Fruit fly (Drosophila melanogaster) whole organism, embryonic: ENCODE data around the gene CG5214.

ENCODE experiments used
- ATbp ChIP-seq: fragments of 200-800 bp; sonication (Bioruptor generic); optimal IDR thresholded peaks from 2 replicates; lab custom pipeline; 2017; ENCODE audit warnings: missing biosample characterization, mild to moderate bottlenecking, missing genetic modification characterization, missing genetic modification reagents
- Antp ChIP-seq: fragments of 200-800 bp; sonication (Bioruptor generic); optimal IDR thresholded peaks from 3 replicates; lab custom pipeline; 2016; ENCODE audit warnings: missing biosample characterization, missing genetic modification characterization
- Asciz ChIP-seq: fragments of 200-800 bp; sonication (Bioruptor generic); optimal IDR thresholded peaks from 2 replicates; lab custom pipeline; 2017; ENCODE audit warnings: missing biosample characterization, mild to moderate bottlenecking, missing genetic modification characterization, missing genetic modification reagents
- Atf-2 ChIP-seq: fragments of 200-800 bp; sonication (Bioruptor generic); optimal IDR thresholded peaks from 2 replicates; lab custom pipeline; 2016; ENCODE audit warnings: missing biosample characterization, missing genetic modification characterization
- CG12104 ChIP-seq: fragments of 200-800 bp; sonication (Bioruptor generic); optimal IDR thresholded peaks from 3 replicates; lab custom pipeline; 2016; ENCODE audit warnings: missing biosample characterization, missing genetic modification characterization
- CG1233 ChIP-seq: fragments of 200-800 bp; sonication (Bioruptor generic); optimal IDR thresholded peaks from 4 replicates; lab custom pipeline; 2018; ENCODE audit warnings: missing biosample characterization, mild to moderate bottlenecking, missing genetic modification characterization
- CG13123 ChIP-seq: fragments of 200-800 bp; sonication (Bioruptor generic); optimal IDR thresholded peaks from 2 replicates; lab custom pipeline; 2016; ENCODE audit warnings: missing biosample characterization, missing genetic modification characterization
- CG14860 ChIP-seq: fragments of 200-800 bp; sonication (Bioruptor generic); IDR thresholded peaks from 3 replicates; pipeline ENCODE4 v1.3.6; 2022; ENCODE audit warnings: missing biosample characterization, missing genetic modification characterization; ENCODE audit not compliant: partially characterized antibody
- CG15011 ChIP-seq: fragments of 200-800 bp; sonication (Bioruptor generic); optimal IDR thresholded peaks from 3 replicates; lab custom pipeline; 2018; ENCODE audit warnings: missing biosample characterization, mild to moderate bottlenecking, missing genetic modification characterization
- CG15479 ChIP-seq: fragments of 200-800 bp; sonication (Bioruptor generic); optimal IDR thresholded peaks from 3 replicates; lab custom pipeline; 2019; ENCODE audit warnings: missing biosample characterization, mild to moderate bottlenecking, missing genetic modification characterization, moderate library complexity
- CG1647 ChIP-seq: fragments of 200-800 bp; sonication (Bioruptor generic); optimal IDR thresholded peaks from 3 replicates; lab custom pipeline; 2016; ENCODE audit warnings: missing biosample characterization, missing genetic modification characterization
- CG17186 ChIP-seq: fragments of 200-800 bp; sonication (Bioruptor generic); optimal IDR thresholded peaks from 3 replicates; lab custom pipeline; 2017; ENCODE audit warnings: missing biosample characterization, missing genetic modification reagents, missing genetic modification characterization
- CG2889 ChIP-seq: fragments of 200-800 bp; sonication (Bioruptor generic); IDR thresholded peaks from 3 replicates; pipeline ENCODE4 v1.3.6; 2022; ENCODE audit warnings: missing biosample characterization, missing genetic modification characterization
- CG30431 ChIP-seq: fragments of 200-800 bp; sonication (Bioruptor generic); optimal IDR thresholded peaks from 2 replicates; lab custom pipeline; 2017; ENCODE audit warnings: missing biosample characterization, missing genetic modification characterization
- CG3163 ChIP-seq: fragments of 200-800 bp; sonication (Bioruptor generic); optimal IDR thresholded peaks from 3 replicates; lab custom pipeline; 2016; ENCODE audit warnings: missing biosample characterization, missing genetic modification characterization
- CG42726 ChIP-seq: fragments of 200-800 bp; sonication (Bioruptor generic); IDR thresholded peaks from 2 replicates; pipeline ENCODE4 v1.3.6; 2022; ENCODE audit warnings: missing biosample characterization, missing genetic modification characterization; ENCODE audit not compliant: partially characterized antibody
- CG4282 ChIP-seq: fragments of 200-800 bp; sonication (Bioruptor generic); optimal IDR thresholded peaks from 2 replicates; lab custom pipeline; 2016; ENCODE audit warnings: missing biosample characterization, missing genetic modification characterization
- CG4360 ChIP-seq: fragments of 200-800 bp; sonication (Bioruptor generic); IDR thresholded peaks from 2 replicates; pipeline ENCODE4 v1.3.6; 2022; ENCODE audit warnings: missing biosample characterization, missing genetic modification characterization
- CG4730 ChIP-seq: fragments of 200-800 bp; sonication (Bioruptor generic); IDR thresholded peaks from 2 replicates; pipeline ENCODE4 v1.3.6; 2022; ENCODE audit warnings: missing biosample characterization, missing genetic modification characterization
- CG4820 ChIP-seq: fragments of 200-800 bp; sonication (Bioruptor generic); optimal IDR thresholded peaks from 3 replicates; lab custom pipeline; 2016; ENCODE audit warnings: missing biosample characterization, missing genetic modification characterization
- CG5180 ChIP-seq: fragments of 200-800 bp; sonication (Bioruptor generic); optimal IDR thresholded peaks from 3 replicates; lab custom pipeline; 2017; ENCODE audit warnings: missing biosample characterization, missing genetic modification characterization, mild to moderate bottlenecking, moderate library complexity, missing genetic modification reagents
- CG5953 ChIP-seq: fragments of 200-800 bp; sonication (Bioruptor generic); IDR thresholded peaks from 2 replicates; pipeline ENCODE4 v1.3.6; 2022; ENCODE audit warnings: missing biosample characterization, missing genetic modification characterization
- CG7745 ChIP-seq: fragments of 200-800 bp; sonication (Bioruptor generic); optimal IDR thresholded peaks from 2 replicates; lab custom pipeline; 2018; ENCODE audit warnings: missing biosample characterization, mild to moderate bottlenecking, missing genetic modification characterization, moderate library complexity
- CG8089 ChIP-seq: fragments of 200-800 bp; sonication (Bioruptor generic); optimal IDR thresholded peaks from 3 replicates; lab custom pipeline; 2016; ENCODE audit warnings: missing biosample characterization, missing genetic modification characterization
- CG9609 ChIP-seq: fragments of 200-800 bp; sonication (Bioruptor generic); optimal IDR thresholded peaks from 3 replicates; lab custom pipeline; 2016; ENCODE audit warnings: missing biosample characterization, missing genetic modification characterization
- CrebB ChIP-seq: fragments of 200-800 bp; sonication (Bioruptor generic); optimal IDR thresholded peaks from 3 replicates; lab custom pipeline; 2018; ENCODE audit warnings: missing biosample characterization, mild to moderate bottlenecking, missing genetic modification characterization
- Dfd ChIP-seq, 2 experiments: fragments of >200 bp; optimal IDR thresholded peaks; 2 replicates each; lab custom pipeline; 2017; ENCODE audit warnings: missing biosample characterization in 2 of 2, missing genetic modification characterization in 2 of 2
- Dref ChIP-seq: fragments of 200-800 bp; sonication (Bioruptor generic); IDR thresholded peaks from 2 replicates; pipeline ENCODE4 v1.3.6; 2022; ENCODE audit warnings: missing biosample characterization, missing genetic modification characterization
- Hr3 ChIP-seq: fragments of 200-800 bp; sonication (Bioruptor generic); optimal IDR thresholded peaks from 3 replicates; lab custom pipeline; 2016; ENCODE audit warnings: missing biosample characterization, missing genetic modification characterization
- Kr ChIP-seq: fragments of 200-800 bp; sonication (Bioruptor generic); optimal IDR thresholded peaks from 2 replicates; lab custom pipeline; 2017; ENCODE audit warnings: missing biosample characterization, mild to moderate bottlenecking, missing genetic modification characterization
- Lhr ChIP-seq: fragments of 200-800 bp; sonication (Bioruptor generic); optimal IDR thresholded peaks from 3 replicates; lab custom pipeline; 2017; ENCODE audit warnings: mild to moderate bottlenecking, missing biosample characterization, missing genetic modification reagents, missing genetic modification characterization
- Nf-YC ChIP-seq: fragments of 200-800 bp; optimal IDR thresholded peaks from 3 replicates; lab custom pipeline; 2019; ENCODE audit warnings: missing biosample characterization, mild to moderate bottlenecking, missing genetic modification characterization, moderate library complexity
- Oaz ChIP-seq: fragments of 200-800 bp; sonication (Bioruptor generic); IDR thresholded peaks from 2 replicates; pipeline ENCODE4 v1.3.6; 2022; ENCODE audit warnings: missing biosample characterization, missing genetic modification characterization
- Tbp ChIP-seq: fragments of >200 bp; optimal IDR thresholded peaks from 2 replicates; lab custom pipeline; 2018; ENCODE audit warnings: missing biosample characterization, missing genetic modification characterization
- ash1 ChIP-seq: fragments of 200-800 bp; sonication (Bioruptor generic); optimal IDR thresholded peaks from 2 replicates; lab custom pipeline; 2018; ENCODE audit warnings: missing biosample characterization, mild to moderate bottlenecking, missing genetic modification characterization
- bcd ChIP-seq: fragments of 200-800 bp; sonication (Bioruptor generic); optimal IDR thresholded peaks from 2 replicates; lab custom pipeline; 2017; ENCODE audit warnings: missing biosample characterization, mild to moderate bottlenecking, missing genetic modification characterization
- bigmax ChIP-seq: fragments of 200-800 bp; sonication (Bioruptor generic); optimal IDR thresholded peaks from 2 replicates; lab custom pipeline; 2018; ENCODE audit warnings: missing biosample characterization, mild to moderate bottlenecking, missing genetic modification characterization
- caup ChIP-seq: fragments of 200-800 bp; sonication (Bioruptor generic); optimal IDR thresholded peaks from 3 replicates; lab custom pipeline; 2017; ENCODE audit warnings: missing biosample characterization, mild to moderate bottlenecking, missing genetic modification characterization, moderate library complexity; ENCODE audit not compliant: severe bottlenecking
- crol ChIP-seq: fragments of 200-800 bp; sonication (Bioruptor generic); IDR thresholded peaks from 2 replicates; pipeline ENCODE4 v1.3.6; 2022; ENCODE audit warnings: missing biosample characterization, missing genetic modification characterization
- fu2 ChIP-seq: fragments of 200-800 bp; sonication (Bioruptor generic); optimal IDR thresholded peaks from 2 replicates; lab custom pipeline; 2016; ENCODE audit warnings: missing biosample characterization, missing genetic modification characterization
- gce ChIP-seq: fragments of 200-800 bp; sonication (Bioruptor generic); IDR thresholded peaks from 3 replicates; pipeline ENCODE4 v1.3.6; 2022; ENCODE audit warnings: missing biosample characterization, missing genetic modification characterization
- her ChIP-seq: fragments of 200-800 bp; sonication (Bioruptor generic); optimal IDR thresholded peaks from 2 replicates; lab custom pipeline; 2016; ENCODE audit warnings: missing biosample characterization, missing genetic modification characterization
- luna ChIP-seq: fragments of 200-800 bp; sonication (Bioruptor generic); optimal IDR thresholded peaks from 2 replicates; lab custom pipeline; 2016; ENCODE audit warnings: missing biosample characterization, missing genetic modification characterization
- nerfin-2 ChIP-seq: fragments of 200-800 bp; sonication (Bioruptor generic); IDR thresholded peaks from 2 replicates; pipeline ENCODE4 v1.3.6; 2022; ENCODE audit warnings: missing biosample characterization, missing genetic modification characterization; ENCODE audit not compliant: partially characterized antibody
- nmo ChIP-seq: fragments of 200-800 bp; sonication (Bioruptor generic); optimal IDR thresholded peaks from 2 replicates; lab custom pipeline; 2018; ENCODE audit warnings: missing biosample characterization, mild to moderate bottlenecking, missing genetic modification characterization, moderate library complexity
- phol ChIP-seq: fragments of 200-800 bp; sonication (Bioruptor generic); optimal IDR thresholded peaks from 3 replicates; lab custom pipeline; 2018; ENCODE audit warnings: missing biosample characterization, mild to moderate bottlenecking, missing genetic modification characterization, moderate library complexity
- repo ChIP-seq: fragments of 200-800 bp; sonication (Bioruptor generic); optimal IDR thresholded peaks from 2 replicates; lab custom pipeline; 2016; ENCODE audit warnings: missing biosample characterization, missing genetic modification characterization
- seq ChIP-seq: fragments of 200-800 bp; sonication (Bioruptor generic); IDR thresholded peaks from 2 replicates; pipeline ENCODE4 v1.3.6; 2022; ENCODE audit warnings: missing biosample characterization, missing genetic modification characterization
- sna ChIP-seq: fragments of 200-800 bp; sonication (Bioruptor generic); IDR thresholded peaks from 2 replicates; pipeline ENCODE4 v1.3.6; 2022; ENCODE audit warnings: missing biosample characterization, missing genetic modification characterization; ENCODE audit not compliant: partially characterized antibody
- sug ChIP-seq: fragments of 200-800 bp; optimal IDR thresholded peaks from 2 replicates; lab custom pipeline; 2019; ENCODE audit warnings: missing biosample characterization, mild to moderate bottlenecking, missing genetic modification characterization, moderate library complexity
- wdn ChIP-seq: fragments of 200-800 bp; sonication (Bioruptor generic); IDR thresholded peaks from 2 replicates; pipeline ENCODE4 v1.3.6; 2022; ENCODE audit warnings: missing biosample characterization, missing genetic modification characterization

Gene CG5214

dm6 chr3R:11269013-11269412 is 24.9 kb downstream of the CG5214 start (continued):
- TF ChIP-seq nmo: peak; percentile 58
- TF ChIP-seq CG2889 (GFP tag; lab: Robert Waterston, UW): no peak
- no peak for TF ChIP-seq CG14860 (GFP tag; lab: Robert Waterston, UW)
- peak; percentile 37 for TF ChIP-seq CG9609
- peak; percentile 89 for TF ChIP-seq CG7745
- peak; percentile 48 for TF ChIP-seq CG12104 (GFP tag; lab: Kevin White, UChicago)
- peak; percentile 55 for TF ChIP-seq CG30431
- TF ChIP-seq CG15011 (GFP tag; lab: Kevin White, UChicago): peak; percentile 31
- no peak for TF ChIP-seq bigmax (GFP tag; lab: Kevin White, UChicago)
- TF ChIP-seq CG4730: no peak; the same call in 1 of the 2 replicates
- peak; percentile 82 for TF ChIP-seq caup (GFP tag; lab: Kevin White, UChicago)
- peak; percentile 68 for TF ChIP-seq ATbp
- TF ChIP-seq CG3163 (GFP tag; lab: Kevin White, UChicago): peak; percentile 81
- no peak for TF ChIP-seq CG15479 (GFP tag; lab: Kevin White, UChicago)
- TF ChIP-seq Lhr (GFP tag; lab: Kevin White, UChicago): peak; percentile 53
- TF ChIP-seq CG8089: peak; percentile 57
- peak; percentile 50 for TF ChIP-seq bcd (GFP tag; lab: Kevin White, UChicago)
- TF ChIP-seq CrebB: peak; percentile 52
- no peak for TF ChIP-seq Dref
- TF ChIP-seq phol (tag; lab: Kevin White, UChicago): peak; percentile 48
- no peak for TF ChIP-seq her (GFP tag; lab: Kevin White, UChicago)
- peak; percentile 45 for TF ChIP-seq Hr3 (GFP tag; lab: Kevin White, UChicago)
- no peak for TF ChIP-seq CG13123 (GFP tag; lab: Kevin White, UChicago)
- TF ChIP-seq luna (GFP tag; lab: Kevin White, UChicago): no peak
- peak; percentile 43 for TF ChIP-seq CG17186 (GFP tag; lab: Kevin White, UChicago)
- peak; percentile 72 for TF ChIP-seq CG4820 (GFP tag; lab: Kevin White, UChicago)
- TF ChIP-seq Tbp (GFP tag; lab: Kevin White, UChicago): no peak
- TF ChIP-seq sna (GFP tag; lab: Robert Waterston, UW): no peak
- peak; percentile 47 for TF ChIP-seq Atf-2 (GFP tag; lab: Kevin White, UChicago)
- TF ChIP-seq crol (GFP tag; lab: Robert Waterston, UW): no peak
- TF ChIP-seq nerfin-2: no peak
- TF ChIP-seq Dfd (GFP tag; optimal IDR thresholded peaks at IDR 0.05; lab: Kevin White, UChicago): no peak
- no peak for TF ChIP-seq CG4282
- no peak for TF ChIP-seq sug
- peak; percentile 74 for TF ChIP-seq Kr
- peak; percentile 45 for TF ChIP-seq repo (GFP tag; lab: Kevin White, UChicago)
- TF ChIP-seq CG5180 (GFP tag; lab: Kevin White, UChicago): peak; percentile 69
- no peak for TF ChIP-seq Oaz
- TF ChIP-seq gce (GFP tag; lab: Robert Waterston, UW): no peak
- TF ChIP-seq ash1 (GFP tag; lab: Kevin White, UChicago): peak; percentile 29
- TF ChIP-seq Asciz (GFP tag; lab: Kevin White, UChicago): peak; percentile 77
- TF ChIP-seq CG4360 (GFP tag; lab: Robert Waterston, UW): no peak
- peak; percentile 45; the same call in 1 of the 2 replicates for TF ChIP-seq seq (GFP tag; lab: Robert Waterston, UW)
- peak; percentile 54 for TF ChIP-seq Antp
- no peak; the same call in 1 of the 2 replicates for TF ChIP-seq CG5953
- peak; percentile 62 for TF ChIP-seq Nf-YC (tag; lab: Kevin White, UChicago)
- no peak for TF ChIP-seq CG42726 (GFP tag; lab: Robert Waterston, UW)
- TF ChIP-seq CG1647 (GFP tag; lab: Kevin White, UChicago): no peak
- no peak for TF ChIP-seq wdn (GFP tag; lab: Robert Waterston, UW)
- TF ChIP-seq fu2: no peak
- peak; percentile 76 for TF ChIP-seq CG1233 (GFP tag; lab: Kevin White, UChicago)
